Fruit fly (Drosophila melanogaster) whole organism, pupa: ENCODE data around the gene mad2.

Source experiments
- CG12605 ChIP-seq: fragments of 200-800 bp; sonication (Bioruptor generic); IDR thresholded peaks from 2 replicates; pipeline ENCODE4 v1.3.6; 2022; ENCODE audit warnings: missing biosample characterization, missing genetic modification characterization
- CG32121 ChIP-seq: fragments of 200-800 bp; sonication (Bioruptor generic); IDR thresholded peaks from 2 replicates; pipeline ENCODE4 v1.3.6; 2022; ENCODE audit warnings: missing biosample characterization, missing genetic modification characterization

DNA sequence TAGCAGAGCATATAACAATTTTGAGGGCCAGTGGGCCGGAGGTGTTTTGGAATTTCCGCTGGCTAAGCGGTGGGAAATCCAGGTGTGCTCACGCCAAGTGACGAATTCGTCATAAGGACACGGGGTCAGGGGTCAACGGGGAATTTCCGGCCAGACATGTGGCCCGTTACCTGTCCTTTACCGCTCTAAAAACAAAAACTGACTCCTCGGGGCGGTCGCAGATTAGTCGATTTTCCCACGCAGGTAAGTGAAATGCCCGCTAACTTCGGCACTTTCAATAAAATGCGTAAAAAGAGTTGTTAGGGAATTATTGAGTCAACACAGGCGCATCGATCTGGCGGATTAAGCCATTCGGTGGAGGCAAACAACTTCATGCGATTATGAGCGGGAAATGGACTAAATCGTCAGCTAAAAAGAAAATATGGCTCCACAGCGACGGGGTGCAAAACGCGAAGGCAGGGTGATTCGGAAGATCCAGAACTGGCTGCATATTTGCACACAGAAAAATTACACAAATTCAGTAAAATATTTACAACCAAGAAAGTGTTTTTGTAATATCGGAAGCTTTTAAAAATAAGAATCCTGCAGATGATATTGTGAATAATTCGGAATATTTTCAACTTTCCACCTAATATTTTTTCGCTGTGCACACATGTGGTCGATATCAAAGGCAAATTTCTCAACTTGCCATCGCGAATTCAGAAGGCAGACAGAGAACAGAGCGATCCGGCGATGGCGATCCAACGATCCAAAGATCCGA lies 23.2 kb upstream of the mad2 start:
- TF ChIP-seq CG12605 (GFP tag; lab: Robert Waterston, UW): no peak
- TF ChIP-seq CG32121 (GFP tag; lab: Robert Waterston, UW): no peak
